Worm (Caenorhabditis elegans): ENCODE results near the gene nspg-10.

ce11 chrIV:4647385-4647784, 41.8 kb downstream of the nspg-10 start, which contains the start of gene F29B9.8:
- TF ChIP-seq W03F9.2 (tag; optimal IDR thresholded peaks at IDR 0.05) = no peak
- TF ChIP-seq him-1 (tag; optimal IDR thresholded peaks at IDR 0.05) = no peak
- no peak for TF ChIP-seq dao-5 (tag; optimal IDR thresholded peaks at IDR 0.05)

All from whole organism, L4/young adult.